Worm (Caenorhabditis elegans) whole organism, L4 larva: ENCODE results near the gene ZK1058.9.
A peak's percentile ranks its signal among the peaks of the same experiment; 100 is the strongest.

Experiments used
- F10B5.3 ChIP-seq: sonication (generic microtip); optimal IDR thresholded peaks from 2 replicates; lab custom pipeline; 2016; ENCODE audit warnings: mild to moderate bottlenecking, missing genetic modification characterization, missing compliant biosample characterization
- F26F4.8 ChIP-seq: fragments of 200-800 bp; sonication (Bioruptor generic); conservative IDR thresholded peaks from 2 replicates; pipeline ENCODE4 v1.3.6; 2022; ENCODE audit warnings: missing genetic modification characterization, missing compliant biosample characterization
- T20F7.1 ChIP-seq: fragments of 200-800 bp; sonication (Bioruptor generic); optimal IDR thresholded peaks from 2 replicates; lab custom pipeline; 2018; ENCODE audit warnings: mild to moderate bottlenecking, missing genetic modification characterization, missing compliant biosample characterization
- T26A8.4 ChIP-seq: fragments of 200-800 bp; sonication (Bioruptor generic); IDR thresholded peaks from 2 replicates; pipeline ENCODE4 v1.3.6; 2022; ENCODE audit warnings: missing genetic modification characterization, missing compliant biosample characterization
- Y5F2A.4 ChIP-seq: fragments of 200-800 bp; sonication (Bioruptor generic); optimal IDR thresholded peaks from 2 replicates; lab custom pipeline; 2018; ENCODE audit warnings: mild to moderate bottlenecking, missing genetic modification characterization, missing compliant biosample characterization
- ZK337.2 ChIP-seq: fragments of 200-800 bp; sonication (Bioruptor generic); IDR thresholded peaks from 2 replicates; pipeline ENCODE4 v1.3.6; 2022; ENCODE audit warnings: missing genetic modification reagents, missing genetic modification characterization, missing compliant biosample characterization
- ZK546.5 ChIP-seq, 2 experiments: sonication (generic microtip); optimal IDR thresholded peaks; 2 replicates each; lab custom pipeline; 2017; ENCODE audit warnings: missing biosample characterization in 2 of 2, missing genetic modification characterization in 2 of 2
- aha-1 ChIP-seq: fragments of 150-350 bp; peaks from one replicate; lab custom pipeline; 2014; ENCODE audit warnings: missing biosample characterization, missing genetic modification characterization
- ama-1 ChIP-seq: fragments of 150-350 bp; optimal IDR thresholded peaks from 2 replicates; lab custom pipeline; 2014; ENCODE audit warnings: inconsistent platforms, mixed read lengths
- ces-1 ChIP-seq: fragments of 150-350 bp; sonication (generic microtip); optimal IDR thresholded peaks from 4 replicates; lab custom pipeline; 2014; ENCODE audit warnings: missing biosample characterization, missing genetic modification reagents, missing genetic modification characterization
- ctbp-1 ChIP-seq: fragments of 200-800 bp; sonication (Bioruptor generic); IDR thresholded peaks from 2 replicates; pipeline ENCODE4 v1.3.6; 2022; ENCODE audit warnings: missing genetic modification reagents, missing genetic modification characterization, missing compliant biosample characterization
- dmd-6 ChIP-seq: fragments of 200-800 bp; sonication (Bioruptor generic); IDR thresholded peaks from 2 replicates; pipeline ENCODE4 v1.3.6; 2022; ENCODE audit warnings: missing genetic modification reagents, missing genetic modification characterization, missing compliant biosample characterization
- dmd-9 ChIP-seq: fragments of 200-800 bp; sonication (Bioruptor generic); IDR thresholded peaks from 2 replicates; pipeline ENCODE4 v1.3.6; 2022; ENCODE audit warnings: missing genetic modification reagents, missing genetic modification characterization, missing compliant biosample characterization
- dpl-1 ChIP-seq: fragments of 150-350 bp; optimal IDR thresholded peaks from 2 replicates; lab custom pipeline; 2014; ENCODE audit warnings: missing biosample characterization, missing genetic modification reagents, missing genetic modification characterization
- duxl-1 ChIP-seq: sonication (generic microtip); optimal IDR thresholded peaks from 2 replicates; lab custom pipeline; 2016; ENCODE audit warnings: mild to moderate bottlenecking, missing genetic modification characterization, moderate library complexity, missing compliant biosample characterization; ENCODE audit not compliant: poor library complexity
- fkh-10 ChIP-seq: fragments of 150-350 bp; optimal IDR thresholded peaks from 2 replicates; lab custom pipeline; 2014; ENCODE audit warnings: missing biosample characterization, missing genetic modification reagents, missing genetic modification characterization
- hif-1 ChIP-seq, 2 experiments: sonication (generic microtip); optimal IDR thresholded peaks; 2 replicates each; lab custom pipeline; 2016 to 2017; ENCODE audit warnings: missing compliant biosample characterization in 2 of 2, missing genetic modification characterization in 2 of 2, missing genetic modification reagents in 2 of 2, missing genotype in 2 of 2, mild to moderate bottlenecking in 1 of 2
- hlh-11 ChIP-seq: fragments of 200-800 bp; sonication (Bioruptor generic); optimal IDR thresholded peaks from 2 replicates; lab custom pipeline; 2018; ENCODE audit warnings: mild to moderate bottlenecking, missing genetic modification characterization, missing compliant biosample characterization
- hlh-30 ChIP-seq: sonication (generic microtip); optimal IDR thresholded peaks from 2 replicates; lab custom pipeline; 2017; ENCODE audit warnings: antibody characterized with exemption, mild to moderate bottlenecking, missing genetic modification characterization, missing compliant biosample characterization; ENCODE audit not compliant: insufficient read depth
- hmg-1.1 ChIP-seq: fragments of 200-800 bp; sonication (Bioruptor generic); IDR thresholded peaks from 2 replicates; pipeline ENCODE4 v1.3.6; 2022; ENCODE audit warnings: missing genetic modification reagents, missing genetic modification characterization, missing compliant biosample characterization
- lim-7 ChIP-seq: fragments of 200-800 bp; sonication (Bioruptor generic); IDR thresholded peaks from 2 replicates; pipeline ENCODE4 v1.3.6; 2022; ENCODE audit warnings: missing genetic modification characterization, missing compliant biosample characterization
- lin-1 ChIP-seq: fragments of 200-800 bp; sonication (Bioruptor generic); IDR thresholded peaks from 2 replicates; pipeline ENCODE4 v1.3.6; 2022; ENCODE audit warnings: missing genetic modification reagents, missing genetic modification characterization, missing compliant biosample characterization
- lin-15B ChIP-seq: fragments of 150-350 bp; sonication (generic microtip); optimal IDR thresholded peaks from 3 replicates; lab custom pipeline; 2014; ENCODE audit warnings: missing biosample characterization, missing genetic modification characterization
- lsy-2 ChIP-seq, 2 experiments: fragments of 150-350 bp in 1 of 2; sonication (generic microtip) in 1 of 2; optimal IDR thresholded peaks; 2 replicates each; lab custom pipeline; 2014 to 2017; ENCODE audit warnings: missing biosample characterization in 2 of 2, missing genetic modification characterization in 2 of 2
- mdl-1 ChIP-seq, 2 experiments: fragments of 150-350 bp in 1 of 2; sonication (generic microtip) in 1 of 2; optimal IDR thresholded peaks; 2 replicates each; lab custom pipeline; 2014 to 2017; ENCODE audit warnings: missing biosample characterization in 2 of 2, missing genetic modification characterization in 2 of 2
- mdt-29 ChIP-seq: fragments of 200-800 bp; sonication (Bioruptor generic); IDR thresholded peaks from 2 replicates; pipeline ENCODE4 v1.3.6; 2022; ENCODE audit warnings: missing genetic modification reagents, missing genetic modification characterization, missing compliant biosample characterization
- mep-1 ChIP-seq: fragments of 150-350 bp; sonication (generic microtip); optimal IDR thresholded peaks from 3 replicates; lab custom pipeline; 2014; ENCODE audit warnings: missing biosample characterization, missing genetic modification characterization
- mxl-2 ChIP-seq: fragments of 200-800 bp; sonication (Bioruptor generic); conservative IDR thresholded peaks from 2 replicates; pipeline ENCODE4 v1.3.6; 2022; ENCODE audit warnings: missing genetic modification reagents, missing genetic modification characterization, missing compliant biosample characterization
- mxl-3 ChIP-seq: fragments of 200-800 bp; sonication (Bioruptor generic); optimal IDR thresholded peaks from 2 replicates; lab custom pipeline; 2018; ENCODE audit warnings: mild to moderate bottlenecking, missing genetic modification characterization, missing compliant biosample characterization
- nhr-102 ChIP-seq: sonication (generic microtip); optimal IDR thresholded peaks from 2 replicates; lab custom pipeline; 2016; ENCODE audit warnings: mild to moderate bottlenecking, missing genetic modification characterization, moderate library complexity, missing compliant biosample characterization
- nhr-11 ChIP-seq: fragments of 150-350 bp; optimal IDR thresholded peaks from 2 replicates; lab custom pipeline; 2014; ENCODE audit warnings: missing biosample characterization, missing genetic modification characterization
- nhr-28 ChIP-seq: fragments of 150-350 bp; optimal IDR thresholded peaks from 2 replicates; lab custom pipeline; 2014; ENCODE audit warnings: missing biosample characterization, missing genetic modification characterization
- nhr-48 ChIP-seq: sonication (generic microtip); optimal IDR thresholded peaks from 2 replicates; lab custom pipeline; 2016; ENCODE audit warnings: mild to moderate bottlenecking, missing genetic modification characterization, missing compliant biosample characterization
- nhr-6 ChIP-seq: fragments of 150-350 bp; optimal IDR thresholded peaks from 2 replicates; lab custom pipeline; 2014; ENCODE audit warnings: missing biosample characterization, missing genetic modification characterization
- nhr-76 ChIP-seq: fragments of 150-350 bp; optimal IDR thresholded peaks from 2 replicates; lab custom pipeline; 2014; ENCODE audit warnings: missing biosample characterization, missing genetic modification characterization
- rbr-2 ChIP-seq: sonication (generic microtip); optimal IDR thresholded peaks from 2 replicates; lab custom pipeline; 2016; ENCODE audit warnings: missing genotype, missing genetic modification characterization, missing compliant biosample characterization
- saeg-2 ChIP-seq: fragments of 200-800 bp; sonication (Bioruptor generic); IDR thresholded peaks from 2 replicates; pipeline ENCODE4 v1.3.6; 2022; ENCODE audit warnings: missing genetic modification reagents, missing genetic modification characterization, missing compliant biosample characterization
- sdz-12 ChIP-seq: fragments of 200-800 bp; sonication (Bioruptor generic); optimal IDR thresholded peaks from 2 replicates; lab custom pipeline; 2018; ENCODE audit warnings: mild to moderate bottlenecking, missing genetic modification characterization, missing compliant biosample characterization
- skn-1 ChIP-seq: fragments of 150-350 bp; optimal IDR thresholded peaks from 2 replicates; lab custom pipeline; 2014; ENCODE audit warnings: missing biosample characterization, missing genetic modification characterization
- snpc-4 ChIP-seq: fragments of 150-350 bp; optimal IDR thresholded peaks from 2 replicates; lab custom pipeline; 2014; ENCODE audit warnings: missing biosample characterization, missing genetic modification characterization
- spr-1 ChIP-seq: sonication (generic microtip); optimal IDR thresholded peaks from 2 replicates; lab custom pipeline; 2016; ENCODE audit warnings: mild to moderate bottlenecking, missing genetic modification characterization, missing compliant biosample characterization
- spr-3 ChIP-seq: fragments of 200-800 bp; sonication (Bioruptor generic); optimal IDR thresholded peaks from 2 replicates; lab custom pipeline; 2018; ENCODE audit warnings: mild to moderate bottlenecking, missing genetic modification characterization, missing compliant biosample characterization
- unc-39 ChIP-seq: sonication (generic microtip); optimal IDR thresholded peaks from 2 replicates; lab custom pipeline; 2017; ENCODE audit warnings: missing biosample characterization, missing genetic modification characterization
- unc-62 ChIP-seq, 3 experiments: fragments of 150-350 bp in 1 of 3; sonication (generic microtip); optimal IDR thresholded peaks in 2 of 3; peaks in 1 of 3; 1 replicate in 1 of 3; 2 replicates in 2 of 3; lab custom pipeline; 2014 to 2017; ENCODE audit warnings: missing biosample characterization in 3 of 3, missing genetic modification characterization in 3 of 3, missing genetic modification reagents in 3 of 3, missing genotype in 1 of 3
- zip-2 ChIP-seq: fragments of 150-350 bp; optimal IDR thresholded peaks from 2 replicates; lab custom pipeline; 2014; ENCODE audit warnings: missing biosample characterization, missing genetic modification characterization
- ztf-11 ChIP-seq: fragments of 150-350 bp; optimal IDR thresholded peaks from 2 replicates; lab custom pipeline; 2014; ENCODE audit warnings: missing biosample characterization, missing genetic modification characterization

ZK1058.9 gene

DNA sequence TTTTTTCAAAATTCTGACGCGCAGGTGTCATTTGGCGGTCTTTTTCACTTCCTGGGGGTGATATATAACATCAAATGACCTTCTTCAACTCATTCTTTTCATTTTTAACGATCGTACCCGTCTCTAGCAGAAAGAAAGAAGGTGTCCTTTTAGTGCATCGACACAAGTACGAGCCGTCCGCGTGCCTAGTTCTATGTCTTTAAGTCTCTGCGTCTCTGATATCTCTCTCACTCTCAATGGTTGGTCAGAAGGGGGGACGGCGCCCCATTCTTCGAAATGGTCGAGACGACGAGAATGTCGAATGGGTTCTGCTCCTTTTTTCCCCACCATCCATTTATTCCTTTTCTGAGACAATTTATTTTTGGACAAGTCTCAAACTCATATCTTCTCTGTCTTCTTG is 29.7 kb upstream of the ZK1058.9 start (continued):
- TF ChIP-seq nhr-48 (tag; lab: Kevin White, UChicago) (no peak), mdl-1 (tag; optimal IDR thresholded peaks at IDR 0.05; lab: Kevin White, UChicago) (peak in 1 of 2 experiments; percentile 43), ctbp-1 (GFP tag; lab: Robert Waterston, UW) (0 out of 2 replicates have a peak, but pooled peaks have one; percentile 12), skn-1 (tag; lab: Kevin White, UChicago) (no peak), mdt-29 (GFP tag; lab: Robert Waterston, UW) (no peak), nhr-102 (no peak), sdz-12 (no peak), nhr-6 (tag; lab: Kevin White, UChicago) (no peak), mxl-3 (GFP tag; lab: Kevin White, UChicago) (no peak), hlh-11 (peak; percentile 1)

DNA sequence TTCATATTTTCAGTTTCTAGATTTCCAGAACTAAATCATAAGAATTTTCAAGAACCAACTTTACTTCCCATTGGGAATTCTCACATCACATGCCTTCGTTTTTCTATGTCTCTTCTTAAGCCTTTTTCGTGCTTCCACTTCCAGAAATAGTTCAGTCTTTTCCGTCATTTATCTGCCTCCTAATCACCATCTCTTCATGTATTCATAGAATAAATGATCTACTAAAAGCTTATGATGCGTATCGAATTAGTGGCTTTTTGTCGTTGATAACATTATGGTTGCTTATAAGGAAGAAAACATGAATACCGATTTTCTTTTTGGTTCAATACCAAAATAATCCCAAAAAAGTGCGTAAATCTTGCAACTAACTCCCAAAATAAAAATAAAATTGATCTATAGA is 28.8 kb upstream of the ZK1058.9 start:
- no peak for TF ChIP-seq spr-1 (tag; lab: Kevin White, UChicago)
- no peak for TF ChIP-seq nhr-76 (tag; lab: Kevin White, UChicago)
- TF ChIP-seq mdt-29 (GFP tag; lab: Robert Waterston, UW), result no peak
- no peak for TF ChIP-seq lin-1
- no peak for TF ChIP-seq sdz-12
- no peak for TF ChIP-seq snpc-4 (tag; lab: Kevin White, UChicago)
- TF ChIP-seq ZK546.5 (tag; optimal IDR thresholded peaks at IDR 0.05; lab: Kevin White, UChicago), result no peak
- no peak for TF ChIP-seq hlh-11

DNA sequence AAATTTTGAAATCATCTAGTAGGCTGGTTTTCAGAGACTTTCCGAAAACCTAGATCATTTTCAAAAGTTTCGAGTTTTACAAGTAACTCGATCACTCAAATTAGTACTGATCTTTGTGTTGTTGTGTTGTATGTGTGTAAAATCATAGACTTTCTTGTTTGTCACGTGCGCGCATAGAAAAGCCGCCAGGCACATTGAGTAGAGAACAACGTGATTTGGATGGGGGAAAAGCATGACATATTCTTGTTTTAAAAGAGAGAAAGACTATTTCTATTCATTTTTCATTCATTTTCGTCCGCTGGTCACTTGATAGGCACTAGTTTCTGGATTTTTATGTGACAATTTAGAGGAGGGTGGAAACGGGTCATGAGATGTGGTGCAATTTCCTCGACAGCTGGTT is 28.2 kb upstream of the ZK1058.9 start:
- TF ChIP-seq dmd-6 (GFP tag; lab: Robert Waterston, UW), result 0 out of 2 replicates have a peak, but pooled peaks have one; percentile 20
- TF ChIP-seq spr-3 (GFP tag; lab: Kevin White, UChicago), result no peak
- TF ChIP-seq lin-1, result no peak
- no peak for TF ChIP-seq lin-15B (tag; lab: Kevin White, UChicago)
- no peak for TF ChIP-seq unc-39 (tag; lab: Kevin White, UChicago)
- peak; percentile 17 to 91 for TF ChIP-seq hif-1 (tag; optimal IDR thresholded peaks at IDR 0.05; lab: Kevin White, UChicago)
- TF ChIP-seq F10B5.3 (tag; lab: Kevin White, UChicago), result no peak
- no peak for TF ChIP-seq hmg-1.1
- no peak for TF ChIP-seq ztf-11
- peak; percentile 10 for TF ChIP-seq dpl-1 (GFP tag; lab: Kevin White, UChicago)
- no peak; the same call in 1 of the 2 replicates for TF ChIP-seq T26A8.4 (GFP tag; lab: Robert Waterston, UW)
- peak; percentile 52 for TF ChIP-seq nhr-28 (tag; lab: Kevin White, UChicago)
- TF ChIP-seq zip-2 (tag; lab: Kevin White, UChicago), result no peak
- TF ChIP-seq saeg-2 (GFP tag; lab: Robert Waterston, UW), result no peak
- peak; percentile 96 for TF ChIP-seq hlh-30 (tag; lab: Kevin White, UChicago)
- TF ChIP-seq ces-1 (GFP tag; lab: Kevin White, UChicago), result no peak
- TF ChIP-seq skn-1 (tag; lab: Kevin White, UChicago), result no peak
- peak in 1 of 2 experiments; percentile 69 for TF ChIP-seq lsy-2 (tag; optimal IDR thresholded peaks at IDR 0.05; lab: Kevin White, UChicago)
- TF ChIP-seq ama-1, result peak; percentile 27
- no peak for TF ChIP-seq lim-7
- TF ChIP-seq nhr-11 (tag; lab: Kevin White, UChicago), result peak; percentile 63
- no peak for TF ChIP-seq Y5F2A.4 (GFP tag; lab: Kevin White, UChicago)
- TF ChIP-seq ctbp-1 (GFP tag; lab: Robert Waterston, UW), result peak; percentile 47; the same call in 1 of the 2 replicates
- peak; percentile 78 for TF ChIP-seq hlh-11
- TF ChIP-seq mdl-1 (tag; optimal IDR thresholded peaks at IDR 0.05; lab: Kevin White, UChicago), result peak; percentile 70 to 84
- peak; percentile 96 for TF ChIP-seq aha-1 (tag; lab: Kevin White, UChicago)
- no peak for TF ChIP-seq rbr-2
- no peak for TF ChIP-seq mxl-2 (GFP tag; lab: Robert Waterston, UW)
- TF ChIP-seq F26F4.8, result no peak
- no peak for TF ChIP-seq fkh-10 (GFP tag; lab: Kevin White, UChicago)
- TF ChIP-seq nhr-48 (tag; lab: Kevin White, UChicago), result peak; percentile 72
- no peak for TF ChIP-seq dmd-9 (GFP tag; lab: Robert Waterston, UW)
- TF ChIP-seq mxl-3 (GFP tag; lab: Kevin White, UChicago), result peak; percentile 55
- no peak for TF ChIP-seq ZK337.2 (GFP tag; lab: Robert Waterston, UW)
- TF ChIP-seq T20F7.1 (GFP tag; lab: Kevin White, UChicago), result no peak
- no peak for TF ChIP-seq duxl-1 (tag; lab: Kevin White, UChicago)
- TF ChIP-seq unc-62 (GFP tag; optimal IDR thresholded peaks at IDR 0.05 in 1 of 2; lab: Kevin White, UChicago), result peak in 1 of 2 experiments; percentile 60
- no peak for TF ChIP-seq unc-62 (tag; optimal IDR thresholded peaks at IDR 0.05; lab: Kevin White, UChicago)
- TF ChIP-seq mep-1, result peak; percentile 49
- TF ChIP-seq nhr-76 (tag; lab: Kevin White, UChicago), result no peak
